ENCODE assay signal across 2 worm cellular contexts in the genomic region with DNA sequence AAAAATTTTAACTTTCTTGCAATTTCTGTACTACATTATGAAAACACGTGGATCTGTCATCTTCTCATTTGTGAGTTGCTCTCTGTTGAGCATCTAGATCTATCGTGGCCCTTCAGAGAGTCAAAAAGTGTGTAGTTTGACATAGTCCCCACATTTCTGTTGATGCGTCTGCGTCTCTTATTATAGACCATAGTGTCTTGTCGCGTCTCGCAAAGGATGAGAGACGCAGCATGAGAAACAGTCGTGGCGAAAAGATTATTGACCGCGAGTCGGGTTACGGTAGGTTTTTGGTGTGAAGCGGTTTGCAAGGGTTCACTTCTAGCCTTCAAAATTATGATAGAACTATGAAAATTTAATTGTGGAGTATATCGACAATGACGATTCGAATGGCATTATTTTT.
TF ChIP-seq lines count a peak whose summit lies in the region.

No protein-coding gene starts in this region.

TF ChIP-seq in whole organism, L2 larva, 48 proteins besides CTCF, POLR2A, EP300 and RAD21 (continued from another document):
- TF ChIP-seq mab-5 (tag; optimal IDR thresholded peaks at IDR 0.05; lab: Kevin White, UChicago) = peak; percentile 36
- TF ChIP-seq lin-11 (tag; optimal IDR thresholded peaks at IDR 0.05; lab: Kevin White, UChicago) = peak; percentile 27
- TF ChIP-seq crh-2 (tag; optimal IDR thresholded peaks at IDR 0.05; lab: Kevin White, UChicago) = peak; percentile 81
- TF ChIP-seq C34F6.9 (tag; optimal IDR thresholded peaks at IDR 0.05; lab: Kevin White, UChicago) = peak; percentile 84
- TF ChIP-seq egl-27 (tag; optimal IDR thresholded peaks at IDR 0.05; lab: Kevin White, UChicago) = peak; percentile 71
- TF ChIP-seq unc-55 (GFP tag; optimal IDR thresholded peaks at IDR 0.05; lab: Kevin White, UChicago) = peak; percentile 74

TF ChIP-seq in whole organism, L4 larva, 104 proteins besides CTCF, POLR2A, EP300 and RAD21 (continued from another document):
- no peak for TF ChIP-seq daf-16 (GFP tag; optimal IDR thresholded peaks at IDR 0.05; lab: Kevin White, UChicago)
- peak; percentile 61 for TF ChIP-seq daf-16 (tag; optimal IDR thresholded peaks at IDR 0.05; lab: Kevin White, UChicago)
- no peak for TF ChIP-seq dmd-9 (GFP tag; IDR thresholded peaks at IDR 0.05; lab: Robert Waterston, UW)
- TF ChIP-seq Y75B8A.6 (GFP tag; IDR thresholded peaks at IDR 0.05; lab: Robert Waterston, UW) = no peak
- TF ChIP-seq ceh-20 (GFP tag; IDR thresholded peaks at IDR 0.05; lab: Robert Waterston, UW) = peak; percentile 71
- TF ChIP-seq nhr-102 (tag; optimal IDR thresholded peaks at IDR 0.05; lab: Kevin White, UChicago) = peak; percentile 6
- peak; percentile 50; the same call in 1 of the 2 replicates for TF ChIP-seq ctbp-1 (GFP tag; IDR thresholded peaks at IDR 0.05; lab: Robert Waterston, UW)
- TF ChIP-seq dmd-8 (GFP tag; IDR thresholded peaks at IDR 0.05; lab: Robert Waterston, UW) = no peak
- TF ChIP-seq F49E8.2 (tag; optimal IDR thresholded peaks at IDR 0.05; lab: Kevin White, UChicago; ENCODE audit: borderline replicate concordance) = no peak
- no peak for TF ChIP-seq ZK546.5 (tag; optimal IDR thresholded peaks at IDR 0.05; lab: Kevin White, UChicago)
- TF ChIP-seq lir-3 (tag; optimal IDR thresholded peaks at IDR 0.05; lab: Kevin White, UChicago) = no peak
- no peak for TF ChIP-seq skn-1 (tag; optimal IDR thresholded peaks at IDR 0.05; lab: Kevin White, UChicago)
- TF ChIP-seq jun-1 (tag; optimal IDR thresholded peaks at IDR 0.05; lab: Kevin White, UChicago) = no peak
- no peak for TF ChIP-seq vab-7 (GFP tag; IDR thresholded peaks at IDR 0.05; lab: Robert Waterston, UW)
- no peak for TF ChIP-seq D1046.2 (GFP tag; IDR thresholded peaks at IDR 0.05; lab: Robert Waterston, UW)
- TF ChIP-seq nhr-48 (tag; optimal IDR thresholded peaks at IDR 0.05; lab: Kevin White, UChicago) = peak; percentile 15
- TF ChIP-seq set-16 (GFP tag; IDR thresholded peaks at IDR 0.05; lab: Robert Waterston, UW) = no peak
- TF ChIP-seq nhr-42 (GFP tag; IDR thresholded peaks at IDR 0.05; lab: Robert Waterston, UW) = no peak
- TF ChIP-seq fos-1 (tag; optimal IDR thresholded peaks at IDR 0.05; lab: Kevin White, UChicago) = no peak
- peak in 1 of 2 experiments; percentile 47 for TF ChIP-seq hif-1 (tag; optimal IDR thresholded peaks at IDR 0.05; lab: Kevin White, UChicago)
- no peak for TF ChIP-seq nhr-41 (GFP tag; IDR thresholded peaks at IDR 0.05; lab: Robert Waterston, UW)
- no peak for TF ChIP-seq nhr-77 (tag; optimal IDR thresholded peaks at IDR 0.05; lab: Kevin White, UChicago)
- peak; percentile 49 for TF ChIP-seq nhr-28 (tag; optimal IDR thresholded peaks at IDR 0.05; lab: Kevin White, UChicago)
- TF ChIP-seq mdt-29 (GFP tag; IDR thresholded peaks at IDR 0.05; lab: Robert Waterston, UW) = no peak
- peak; percentile 87 to 97 for TF ChIP-seq lsy-2 (tag; optimal IDR thresholded peaks at IDR 0.05; lab: Kevin White, UChicago)
- TF ChIP-seq arid-1 (GFP tag; conservative IDR thresholded peaks at IDR 0.05; lab: Robert Waterston, UW) = peak; percentile 42; the same call in 1 of the 2 replicates
- peak; percentile 76 for TF ChIP-seq hlh-30 (tag; optimal IDR thresholded peaks at IDR 0.05; lab: Kevin White, UChicago; ENCODE audit: insufficient read depth)
- TF ChIP-seq cey-2 (tag; optimal IDR thresholded peaks at IDR 0.05; lab: Kevin White, UChicago; ENCODE audit: borderline replicate concordance, insufficient read depth) = no peak
- no peak for TF ChIP-seq egl-27 (tag; optimal IDR thresholded peaks at IDR 0.05; lab: Kevin White, UChicago)
- TF ChIP-seq nhr-6 (tag; optimal IDR thresholded peaks at IDR 0.05; lab: Kevin White, UChicago) = peak; percentile 70
- peak; percentile 49 for TF ChIP-seq dpl-1 (GFP tag; optimal IDR thresholded peaks at IDR 0.05; lab: Kevin White, UChicago)
- TF ChIP-seq zfp-3 (GFP tag; conservative IDR thresholded peaks at IDR 0.05; lab: Robert Waterston, UW) = 0 out of 2 replicates have a peak, but pooled peaks have one; percentile 48
- no peak for TF ChIP-seq saeg-2 (GFP tag; IDR thresholded peaks at IDR 0.05; lab: Robert Waterston, UW)
- peak; percentile 78 for TF ChIP-seq hmg-1.1 (GFP tag; IDR thresholded peaks at IDR 0.05; lab: Robert Waterston, UW)
- no peak for TF ChIP-seq gei-8 (GFP tag; optimal IDR thresholded peaks at IDR 0.05; lab: Kevin White, UChicago)
- TF ChIP-seq nhr-237 (tag; optimal IDR thresholded peaks at IDR 0.05; lab: Kevin White, UChicago) = no peak
- TF ChIP-seq lin-1 (GFP tag; IDR thresholded peaks at IDR 0.05; lab: Robert Waterston, UW) = no peak
- TF ChIP-seq tag-97 (GFP tag; IDR thresholded peaks at IDR 0.05; lab: Robert Waterston, UW) = no peak
- TF ChIP-seq mes-2 (tag; optimal IDR thresholded peaks at IDR 0.05; lab: Kevin White, UChicago; ENCODE audit: poor library complexity, severe bottlenecking) = peak; percentile 79
- TF ChIP-seq ceh-32 (tag; optimal IDR thresholded peaks at IDR 0.05; lab: Kevin White, UChicago; ENCODE audit: poor library complexity) = no peak
- peak; percentile 61 for TF ChIP-seq dmd-6 (GFP tag; IDR thresholded peaks at IDR 0.05; lab: Robert Waterston, UW)
- TF ChIP-seq sdz-12 (GFP tag; optimal IDR thresholded peaks at IDR 0.05; lab: Kevin White, UChicago) = no peak
- no peak for TF ChIP-seq lin-29 (GFP tag; IDR thresholded peaks at IDR 0.05; lab: Robert Waterston, UW)
- peak; percentile 10 for TF ChIP-seq spr-1 (tag; optimal IDR thresholded peaks at IDR 0.05; lab: Kevin White, UChicago)
- TF ChIP-seq php-3 (GFP tag; IDR thresholded peaks at IDR 0.05; lab: Robert Waterston, UW) = no peak
- peak; percentile 57 for TF ChIP-seq mxl-3 (GFP tag; optimal IDR thresholded peaks at IDR 0.05; lab: Kevin White, UChicago)
- TF ChIP-seq zag-1 (tag; optimal IDR thresholded peaks at IDR 0.05; lab: Kevin White, UChicago) = no peak
- TF ChIP-seq unc-62 (GFP tag; optimal IDR thresholded peaks at IDR 0.05 in 1 of 2; lab: Kevin White, UChicago) = peak in 1 of 2 experiments; percentile 97
- no peak for TF ChIP-seq unc-62 (tag; optimal IDR thresholded peaks at IDR 0.05; lab: Kevin White, UChicago)
- peak; percentile 49 for TF ChIP-seq spr-3 (GFP tag; optimal IDR thresholded peaks at IDR 0.05; lab: Kevin White, UChicago)
- no peak for TF ChIP-seq lin-13 (GFP tag; optimal IDR thresholded peaks at IDR 0.05; lab: Kevin White, UChicago)
- no peak for TF ChIP-seq F44E2.7 (GFP tag; IDR thresholded peaks at IDR 0.05; lab: Robert Waterston, UW)
- TF ChIP-seq tra-1 (GFP tag; IDR thresholded peaks at IDR 0.05; lab: Robert Waterston, UW) = no peak
- no peak for TF ChIP-seq nhr-25 (tag; optimal IDR thresholded peaks at IDR 0.05; lab: Kevin White, UChicago; ENCODE audit: borderline replicate concordance, insufficient read depth)
- TF ChIP-seq hlh-11 (tag; optimal IDR thresholded peaks at IDR 0.05; lab: Kevin White, UChicago) = peak; percentile 66
- TF ChIP-seq aly-2 (tag; optimal IDR thresholded peaks at IDR 0.05; lab: Kevin White, UChicago) = no peak
- peak; percentile 97 for TF ChIP-seq aha-1 (tag; lab: Kevin White, UChicago)
- TF ChIP-seq zip-11 (GFP tag; IDR thresholded peaks at IDR 0.05; lab: Robert Waterston, UW) = no peak
TF ChIP-seq in whole organism, L4 larva: peak in this region for 29.
